Worm (Caenorhabditis elegans): ENCODE data around the gene srh-195.

Gene srh-195

ce11 chrII:2075513-2075912, 41.2 kb downstream of the srh-195 start, which contains the start of gene F07E5.8:
TSS of gene F07E5.8 (minus strand) at chrII:2075613.
- TF ChIP-seq attf-6 (GFP tag; IDR thresholded peaks at IDR 0.05) (no peak), repo-1 (tag; optimal IDR thresholded peaks at IDR 0.05) (no peak), nhr-120 (GFP tag; IDR thresholded peaks at IDR 0.05) (no peak), F55B11.4 (tag; optimal IDR thresholded peaks at IDR 0.05; ENCODE audit: borderline replicate concordance, insufficient read depth) (no peak), nhr-27 (tag; optimal IDR thresholded peaks at IDR 0.05) (no peak), rec-8 (tag; optimal IDR thresholded peaks at IDR 0.05) (no peak), F23B12.7 (tag; optimal IDR thresholded peaks at IDR 0.05; ENCODE audit: insufficient read depth) (no peak), dpl-1 (GFP tag; optimal IDR thresholded peaks at IDR 0.05) (no peak), F39B2.1 (GFP tag; IDR thresholded peaks at IDR 0.05) (no peak), T07F8.4 (tag; optimal IDR thresholded peaks at IDR 0.05) (no peak), F49E8.2 (tag; optimal IDR thresholded peaks at IDR 0.05; ENCODE audit: insufficient read depth) (no peak), bed-1 (GFP tag; IDR thresholded peaks at IDR 0.05) (no peak)

ce11 chrII:2071429-2071828, 45.3 kb downstream of the srh-195 start, which contains the start of gene F07E5.7:
TSS of gene F07E5.7 (minus strand) at chrII:2071529.
- TF ChIP-seq efl-1 (GFP tag; optimal IDR thresholded peaks at IDR 0.05) = no peak
- no peak for TF ChIP-seq sdz-38 (tag; optimal IDR thresholded peaks at IDR 0.05)
- no peak for TF ChIP-seq cebp-1 (GFP tag; IDR thresholded peaks at IDR 0.05)
- no peak for TF ChIP-seq cebp-1 (tag; optimal IDR thresholded peaks at IDR 0.05)
- TF ChIP-seq lin-26 (GFP tag; IDR thresholded peaks at IDR 0.05) = no peak
- no peak for TF ChIP-seq egl-44 (GFP tag; IDR thresholded peaks at IDR 0.05)
- no peak for TF ChIP-seq ztf-28 (GFP tag; IDR thresholded peaks at IDR 0.05)
- TF ChIP-seq snpc-1.1 (tag; optimal IDR thresholded peaks at IDR 0.05; ENCODE audit: insufficient read depth) = no peak
- TF ChIP-seq ccch-3 (GFP tag; optimal IDR thresholded peaks at IDR 0.05) = no peak
- TF ChIP-seq hrde-1 (tag; optimal IDR thresholded peaks at IDR 0.05; ENCODE audit: borderline replicate concordance) = no peak
- no peak for TF ChIP-seq Y95B8A.8 (GFP tag; IDR thresholded peaks at IDR 0.05)
- no peak for TF ChIP-seq C06A6.2 (GFP tag; conservative IDR thresholded peaks at IDR 0.05)
- TF ChIP-seq C17E4.6 (GFP tag; IDR thresholded peaks at IDR 0.05) = no peak
- TF ChIP-seq F55B11.4 (tag; optimal IDR thresholded peaks at IDR 0.05; ENCODE audit: borderline replicate concordance, insufficient read depth) = no peak
- TF ChIP-seq cebp-2 (GFP tag; IDR thresholded peaks at IDR 0.05) = no peak

DNA sequence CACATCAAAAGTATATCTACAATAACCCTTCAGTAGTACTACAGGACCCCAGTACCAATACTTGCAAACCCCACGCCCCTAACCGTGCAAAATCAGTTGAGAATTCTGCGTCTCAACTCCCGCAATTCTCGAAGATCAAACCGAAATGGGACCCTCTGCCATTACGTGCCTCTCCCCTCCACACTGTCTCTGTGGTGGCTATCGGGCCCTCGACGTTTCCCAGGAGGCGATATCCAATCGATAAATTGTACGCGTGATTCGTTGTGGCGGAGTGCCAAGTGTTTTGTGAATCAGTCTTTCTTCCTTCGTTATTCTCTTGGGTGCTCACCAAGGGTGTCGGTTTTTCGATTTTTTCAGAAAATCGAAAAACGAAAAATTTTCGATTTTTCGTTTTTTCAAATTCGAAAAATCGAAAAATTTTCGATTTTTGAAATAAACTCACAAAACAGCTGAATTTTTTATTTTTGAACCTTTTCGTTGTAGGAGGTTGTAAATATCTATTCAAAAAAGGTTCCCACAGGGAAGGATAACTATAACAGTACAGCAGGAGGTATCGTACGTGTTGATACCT, 49.2 kb downstream of the srh-195 start, which contains the start of gene F07E5.12:
Gene F07E5.12 (plus strand): TSS at position 521 of the 571 bp plus-strand sequence.
- TF ChIP-seq aptf-2 (GFP tag; conservative IDR thresholded peaks at IDR 0.05) = peak; percentile 83
- 0 out of 2 replicates have a peak, but pooled peaks have one; percentile 17 for TF ChIP-seq hsf-1 (GFP tag; IDR thresholded peaks at IDR 0.05)
